Worm (Caenorhabditis elegans): ENCODE measurements around the gene amt-2.

ce11 chrIV:13057418-13057817 is 15.2 kb downstream of the amt-2 start, which contains the start of gene scl-2:
- TF ChIP-seq ama-1 (optimal IDR thresholded peaks at IDR 0.05) (no peak), swsn-7 (tag; optimal IDR thresholded peaks at IDR 0.05) (no peak), nhr-77 (tag; optimal IDR thresholded peaks at IDR 0.05) (no peak), blmp-1 (tag; optimal IDR thresholded peaks at IDR 0.05) (no peak), lir-3 (tag; optimal IDR thresholded peaks at IDR 0.05; ENCODE audit: poor library complexity) (no peak), nhr-12 (tag; optimal IDR thresholded peaks at IDR 0.05) (no peak), unc-62 (GFP tag; optimal IDR thresholded peaks at IDR 0.05) (no peak), tlp-1 (tag; optimal IDR thresholded peaks at IDR 0.05) (peak; percentile 68)

Data from whole organism, L1 larva.